Fruit fly (Drosophila melanogaster) whole organism, prepupa: ENCODE data around the gene NetA.

ENCODE experiments used
- Blimp-1 ChIP-seq: fragments of 200-800 bp; sonication (Bioruptor generic); optimal IDR thresholded peaks from 3 replicates; lab custom pipeline; 2017; ENCODE audit warnings: missing biosample characterization, missing genetic modification characterization, mild to moderate bottlenecking, moderate library complexity, missing genetic modification reagents
- CG10631 ChIP-seq: fragments of 200-800 bp; sonication (Bioruptor generic); optimal IDR thresholded peaks from 2 replicates; lab custom pipeline; 2016; ENCODE audit warnings: missing biosample characterization, missing genetic modification characterization
- CG10669 ChIP-seq: fragments of 200-800 bp; sonication (Bioruptor generic); optimal IDR thresholded peaks from 3 replicates; lab custom pipeline; 2018; ENCODE audit warnings: missing biosample characterization, mild to moderate bottlenecking, missing genetic modification characterization, moderate library complexity
- CG11902 ChIP-seq: fragments of 200-800 bp; sonication (Bioruptor generic); optimal IDR thresholded peaks from 3 replicates; lab custom pipeline; 2016; ENCODE audit warnings: missing biosample characterization, missing genetic modification characterization
- CG15336 ChIP-seq: fragments of 200-800 bp; sonication (Bioruptor generic); IDR thresholded peaks from 2 replicates; pipeline ENCODE4 v1.3.6; 2022; ENCODE audit warnings: missing biosample characterization, missing genetic modification characterization
- CG1621 ChIP-seq: fragments of 200-800 bp; sonication (Bioruptor generic); optimal IDR thresholded peaks from 3 replicates; lab custom pipeline; 2018; ENCODE audit warnings: missing biosample characterization, mild to moderate bottlenecking, missing genetic modification characterization
- CG16779 ChIP-seq: fragments of 200-800 bp; sonication (Bioruptor generic); optimal IDR thresholded peaks from 3 replicates; lab custom pipeline; 2017; ENCODE audit warnings: missing biosample characterization, mild to moderate bottlenecking, missing genetic modification characterization
- CG3032 ChIP-seq: fragments of 200-800 bp; optimal IDR thresholded peaks from 2 replicates; lab custom pipeline; 2019; ENCODE audit warnings: missing biosample characterization, mild to moderate bottlenecking, missing genetic modification characterization, moderate library complexity
- CG32006 ChIP-seq: fragments of 200-800 bp; sonication (Bioruptor generic); optimal IDR thresholded peaks from 3 replicates; lab custom pipeline; 2017; ENCODE audit warnings: missing biosample characterization, mild to moderate bottlenecking, missing genetic modification characterization
- CG3919 ChIP-seq: fragments of 200-800 bp; sonication (Bioruptor generic); optimal IDR thresholded peaks from 3 replicates; lab custom pipeline; 2016; ENCODE audit warnings: missing biosample characterization, missing genetic modification characterization
- CG4318 ChIP-seq: fragments of 200-800 bp; sonication (Bioruptor generic); optimal IDR thresholded peaks from 3 replicates; lab custom pipeline; 2017; ENCODE audit warnings: missing biosample characterization, mild to moderate bottlenecking, missing genetic modification characterization
- CG6276 ChIP-seq: fragments of 200-800 bp; sonication (Bioruptor generic); optimal IDR thresholded peaks from 2 replicates; lab custom pipeline; 2017; ENCODE audit warnings: missing biosample characterization, mild to moderate bottlenecking, missing genetic modification characterization
- CG6808 ChIP-seq: fragments of 200-800 bp; sonication (Bioruptor generic); optimal IDR thresholded peaks from 3 replicates; lab custom pipeline; 2017; ENCODE audit warnings: missing biosample characterization, missing genetic modification characterization, mild to moderate bottlenecking, moderate library complexity, missing genetic modification reagents
- CG6854 ChIP-seq: fragments of 200-800 bp; sonication (Bioruptor generic); optimal IDR thresholded peaks from 2 replicates; lab custom pipeline; 2017; ENCODE audit warnings: missing biosample characterization, mild to moderate bottlenecking, missing genetic modification characterization
- CG7368 ChIP-seq: fragments of 200-800 bp; sonication (Bioruptor generic); optimal IDR thresholded peaks from 3 replicates; lab custom pipeline; 2016; ENCODE audit warnings: missing biosample characterization, missing genetic modification characterization
- CG8119 ChIP-seq: fragments of 200-800 bp; sonication (Bioruptor generic); IDR thresholded peaks from 3 replicates; pipeline ENCODE4 v1.3.6; 2022; ENCODE audit warnings: missing biosample characterization, missing genetic modification characterization
- CG8319 ChIP-seq: fragments of 200-800 bp; sonication (Bioruptor generic); optimal IDR thresholded peaks from 3 replicates; lab custom pipeline; 2016; ENCODE audit warnings: missing biosample characterization, missing genetic modification characterization
- CG9139 ChIP-seq: fragments of 200-800 bp; sonication (Bioruptor generic); optimal IDR thresholded peaks from 3 replicates; lab custom pipeline; 2017; ENCODE audit warnings: missing biosample characterization, mild to moderate bottlenecking, missing genetic modification characterization
- Eip78C ChIP-seq: fragments of 200-800 bp; sonication (Bioruptor generic); peaks from one replicate; lab custom pipeline; 2016; ENCODE audit warnings: missing biosample characterization, missing genetic modification characterization
- Eip93F ChIP-seq: fragments of 200-800 bp; sonication (Bioruptor generic); optimal IDR thresholded peaks from 2 replicates; lab custom pipeline; 2016; ENCODE audit warnings: missing biosample characterization, mild to moderate bottlenecking, missing genetic modification characterization
- Ets21C ChIP-seq: fragments of 200-800 bp; sonication (Bioruptor generic); optimal IDR thresholded peaks from 3 replicates; lab custom pipeline; 2016; ENCODE audit warnings: missing biosample characterization, missing genetic modification characterization
- Ets96B ChIP-seq: fragments of 200-800 bp; optimal IDR thresholded peaks from 2 replicates; lab custom pipeline; 2019; ENCODE audit warnings: missing biosample characterization, mild to moderate bottlenecking, missing genetic modification characterization, moderate library complexity
- Hr38 ChIP-seq: sonication (Bioruptor generic); optimal IDR thresholded peaks from 2 replicates; lab custom pipeline; 2016; ENCODE audit warnings: missing biosample characterization, missing genetic modification characterization
- Hr39 ChIP-seq: fragments of 200-800 bp; sonication (Bioruptor generic); optimal IDR thresholded peaks from 2 replicates; lab custom pipeline; 2016; ENCODE audit warnings: missing biosample characterization, missing genetic modification characterization
- Hr4 ChIP-seq: fragments of 200-800 bp; sonication (Bioruptor generic); optimal IDR thresholded peaks from 3 replicates; lab custom pipeline; 2016; ENCODE audit warnings: missing biosample characterization, missing genetic modification characterization
- Lpt ChIP-seq: fragments of 200-800 bp; sonication (Bioruptor generic); optimal IDR thresholded peaks from 3 replicates; lab custom pipeline; 2016; ENCODE audit warnings: missing biosample characterization, missing genetic modification characterization
- Met ChIP-seq: fragments of 200-800 bp; sonication (Bioruptor generic); optimal IDR thresholded peaks from 3 replicates; lab custom pipeline; 2016; ENCODE audit warnings: missing biosample characterization, missing genetic modification characterization
- Sox102F ChIP-seq: fragments of 200-800 bp; sonication (Bioruptor generic); optimal IDR thresholded peaks from 2 replicates; lab custom pipeline; 2016; ENCODE audit warnings: missing biosample characterization, mild to moderate bottlenecking, missing genetic modification characterization
- Sox14 ChIP-seq: fragments of 200-800 bp; sonication (Bioruptor generic); optimal IDR thresholded peaks from 3 replicates; lab custom pipeline; 2016; ENCODE audit warnings: missing biosample characterization, missing genetic modification characterization
- Sox15 ChIP-seq: fragments of 200-800 bp; sonication (Bioruptor generic); optimal IDR thresholded peaks from 3 replicates; lab custom pipeline; 2016; ENCODE audit warnings: missing biosample characterization, missing genetic modification characterization
- achi ChIP-seq: fragments of 200-800 bp; sonication (Bioruptor generic); optimal IDR thresholded peaks from 3 replicates; lab custom pipeline; 2016; ENCODE audit warnings: missing biosample characterization, missing genetic modification characterization
- acj6 ChIP-seq: fragments of 200-800 bp; sonication (Bioruptor generic); optimal IDR thresholded peaks from 3 replicates; lab custom pipeline; 2016; ENCODE audit warnings: missing biosample characterization, missing genetic modification characterization
- cyc ChIP-seq: fragments of 200-800 bp; sonication (Bioruptor generic); optimal IDR thresholded peaks from 3 replicates; lab custom pipeline; 2016; ENCODE audit warnings: missing biosample characterization, missing genetic modification characterization
- dac ChIP-seq: fragments of 200-800 bp; sonication (Bioruptor generic); optimal IDR thresholded peaks from 2 replicates; lab custom pipeline; 2017; ENCODE audit warnings: missing biosample characterization, mild to moderate bottlenecking, missing genetic modification characterization
- dsx ChIP-seq: fragments of 200-800 bp; optimal IDR thresholded peaks from 3 replicates; lab custom pipeline; 2019; ENCODE audit warnings: missing biosample characterization, mild to moderate bottlenecking, missing genetic modification characterization, moderate library complexity; ENCODE audit not compliant: poor library complexity, severe bottlenecking
- eg ChIP-seq: fragments of 200-800 bp; sonication (Bioruptor generic); IDR thresholded peaks from 3 replicates; pipeline ENCODE4 v1.3.6; 2022; ENCODE audit warnings: missing biosample characterization, missing genetic modification characterization
- esn ChIP-seq: fragments of 200-800 bp; sonication (Bioruptor generic); optimal IDR thresholded peaks from 2 replicates; lab custom pipeline; 2016; ENCODE audit warnings: missing biosample characterization, mild to moderate bottlenecking, missing genetic modification characterization, moderate library complexity
- lz ChIP-seq: fragments of 200-800 bp; sonication (Bioruptor generic); optimal IDR thresholded peaks from 3 replicates; lab custom pipeline; 2016; ENCODE audit warnings: missing biosample characterization, missing genetic modification characterization
- net ChIP-seq: fragments of 200-800 bp; sonication (Bioruptor generic); optimal IDR thresholded peaks from 3 replicates; lab custom pipeline; 2016; ENCODE audit warnings: missing biosample characterization, missing genetic modification characterization
- pdm3 ChIP-seq: fragments of 200-800 bp; sonication (Bioruptor generic); optimal IDR thresholded peaks from 3 replicates; lab custom pipeline; 2016; ENCODE audit warnings: missing biosample characterization, missing genetic modification characterization
- salr ChIP-seq, 2 experiments: fragments of 200-800 bp; sonication (Bioruptor generic); optimal IDR thresholded peaks; 3 replicates each; lab custom pipeline; 2016 to 2018; ENCODE audit warnings: missing biosample characterization in 2 of 2, missing genetic modification characterization in 2 of 2, mild to moderate bottlenecking in 1 of 2
- spab ChIP-seq: fragments of 200-800 bp; sonication (Bioruptor generic); optimal IDR thresholded peaks from 2 replicates; lab custom pipeline; 2017; ENCODE audit warnings: missing biosample characterization, mild to moderate bottlenecking, missing genetic modification characterization, missing genetic modification reagents
- topi ChIP-seq: fragments of 200-800 bp; sonication (Bioruptor generic); optimal IDR thresholded peaks from 3 replicates; lab custom pipeline; 2016; ENCODE audit warnings: missing biosample characterization, missing genetic modification characterization

Gene NetA

DNA sequence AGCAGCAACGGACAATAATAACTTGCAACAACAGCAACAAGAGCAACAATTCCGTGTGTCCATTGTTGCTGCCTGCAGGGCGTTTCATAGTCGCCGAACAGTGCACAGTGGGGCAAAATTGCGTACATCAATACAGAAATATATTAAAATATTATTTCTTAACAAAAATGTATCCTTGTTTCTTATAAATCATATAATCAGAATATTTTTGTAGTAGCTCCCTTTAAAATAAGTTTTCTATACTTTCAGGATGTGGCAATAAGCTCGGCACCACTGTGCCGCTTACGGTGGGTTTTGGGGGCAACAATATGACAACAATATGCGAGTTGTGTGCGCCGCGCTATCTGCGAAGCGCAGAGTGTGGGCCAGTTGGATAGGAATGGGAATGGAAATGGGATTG, 41.4 kb downstream of the NetA start (continued):
- TF ChIP-seq acj6 (GFP tag; lab: Kevin White, UChicago) (peak; percentile 76), salr (GFP tag; optimal IDR thresholded peaks at IDR 0.05; lab: Kevin White, UChicago) (peak; percentile 56 to 59), Blimp-1 (no peak), CG15336 (GFP tag; lab: Robert Waterston, UW) (peak; percentile 84), Hr39 (GFP tag; lab: Kevin White, UChicago) (no peak), esn (GFP tag; lab: Kevin White, UChicago) (peak; percentile 53), Sox15 (GFP tag; lab: Kevin White, UChicago) (peak; percentile 54), Ets96B (tag; lab: Kevin White, UChicago) (peak; percentile 85), CG4318 (GFP tag; lab: Kevin White, UChicago) (peak; percentile 51), Eip78C (GFP tag; lab: Kevin White, UChicago) (peak; percentile 97), CG11902 (GFP tag; lab: Kevin White, UChicago) (peak; percentile 43), Hr4 (peak; percentile 66), CG3919 (GFP tag; lab: Kevin White, UChicago) (peak; percentile 84), net (GFP tag; lab: Kevin White, UChicago) (peak; percentile 74), Ets21C (no peak), dac (GFP tag; lab: Kevin White, UChicago) (peak; percentile 37), CG9139 (GFP tag; lab: Kevin White, UChicago) (peak; percentile 85), CG1621 (tag; lab: Kevin White, UChicago) (peak; percentile 85), Met (peak; percentile 39), CG8119 (peak; percentile 84), eg (GFP tag; lab: Robert Waterston, UW) (peak; percentile 87), cyc (GFP tag; lab: Kevin White, UChicago) (peak; percentile 43), lz (GFP tag; lab: Kevin White, UChicago) (peak; percentile 42), Hr38 (no peak), Eip93F (no peak)

dm6 chrX:14609222-14609621, 44.5 kb downstream of the NetA start:
- TF ChIP-seq pdm3 (GFP tag; lab: Kevin White, UChicago), result no peak
- no peak for TF ChIP-seq dac (GFP tag; lab: Kevin White, UChicago)
- peak; percentile 15 for TF ChIP-seq dsx
- TF ChIP-seq CG11902 (GFP tag; lab: Kevin White, UChicago), result no peak
- no peak for TF ChIP-seq CG6854 (GFP tag; lab: Kevin White, UChicago)
- no peak for TF ChIP-seq CG10669 (GFP tag; lab: Kevin White, UChicago)
- no peak for TF ChIP-seq CG6808 (GFP tag; lab: Kevin White, UChicago)
- no peak for TF ChIP-seq cyc (GFP tag; lab: Kevin White, UChicago)
- TF ChIP-seq CG10631 (GFP tag; lab: Kevin White, UChicago), result peak; percentile 32
- no peak for TF ChIP-seq net (GFP tag; lab: Kevin White, UChicago)
- TF ChIP-seq CG3032 (tag; lab: Kevin White, UChicago), result peak; percentile 18
- TF ChIP-seq CG9139 (GFP tag; lab: Kevin White, UChicago), result no peak
- TF ChIP-seq CG32006 (GFP tag; lab: Kevin White, UChicago), result peak; percentile 60
- peak; percentile 14 for TF ChIP-seq achi (GFP tag; lab: Kevin White, UChicago)
- no peak for TF ChIP-seq Sox14 (GFP tag; lab: Kevin White, UChicago)
- no peak for TF ChIP-seq spab
- TF ChIP-seq Sox102F, result no peak
- TF ChIP-seq Lpt (GFP tag; lab: Kevin White, UChicago), result peak; percentile 18
- TF ChIP-seq topi (GFP tag; lab: Kevin White, UChicago), result no peak
- no peak for TF ChIP-seq lz (GFP tag; lab: Kevin White, UChicago)
- no peak for TF ChIP-seq CG7368 (GFP tag; lab: Kevin White, UChicago)
- peak; percentile 33 for TF ChIP-seq Eip78C (GFP tag; lab: Kevin White, UChicago)
- TF ChIP-seq salr (GFP tag; optimal IDR thresholded peaks at IDR 0.05; lab: Kevin White, UChicago), result peak in 1 of 2 experiments; percentile 38
- peak; percentile 26 for TF ChIP-seq CG6276
- TF ChIP-seq CG8119, result peak; percentile 36; the same call in 1 of the 3 replicates
- peak; percentile 59 for TF ChIP-seq CG15336 (GFP tag; lab: Robert Waterston, UW)
- no peak for TF ChIP-seq CG16779
- peak; percentile 15 for TF ChIP-seq CG3919 (GFP tag; lab: Kevin White, UChicago)
- TF ChIP-seq CG8319 (GFP tag; lab: Kevin White, UChicago), result no peak
- peak; percentile 25 for TF ChIP-seq acj6 (GFP tag; lab: Kevin White, UChicago)
- TF ChIP-seq Eip93F, result no peak
- TF ChIP-seq, all 60 proteins: peak for 13
